Fruit fly (Drosophila melanogaster): ENCODE data around the gene Gug.

Gug gene

DNA sequence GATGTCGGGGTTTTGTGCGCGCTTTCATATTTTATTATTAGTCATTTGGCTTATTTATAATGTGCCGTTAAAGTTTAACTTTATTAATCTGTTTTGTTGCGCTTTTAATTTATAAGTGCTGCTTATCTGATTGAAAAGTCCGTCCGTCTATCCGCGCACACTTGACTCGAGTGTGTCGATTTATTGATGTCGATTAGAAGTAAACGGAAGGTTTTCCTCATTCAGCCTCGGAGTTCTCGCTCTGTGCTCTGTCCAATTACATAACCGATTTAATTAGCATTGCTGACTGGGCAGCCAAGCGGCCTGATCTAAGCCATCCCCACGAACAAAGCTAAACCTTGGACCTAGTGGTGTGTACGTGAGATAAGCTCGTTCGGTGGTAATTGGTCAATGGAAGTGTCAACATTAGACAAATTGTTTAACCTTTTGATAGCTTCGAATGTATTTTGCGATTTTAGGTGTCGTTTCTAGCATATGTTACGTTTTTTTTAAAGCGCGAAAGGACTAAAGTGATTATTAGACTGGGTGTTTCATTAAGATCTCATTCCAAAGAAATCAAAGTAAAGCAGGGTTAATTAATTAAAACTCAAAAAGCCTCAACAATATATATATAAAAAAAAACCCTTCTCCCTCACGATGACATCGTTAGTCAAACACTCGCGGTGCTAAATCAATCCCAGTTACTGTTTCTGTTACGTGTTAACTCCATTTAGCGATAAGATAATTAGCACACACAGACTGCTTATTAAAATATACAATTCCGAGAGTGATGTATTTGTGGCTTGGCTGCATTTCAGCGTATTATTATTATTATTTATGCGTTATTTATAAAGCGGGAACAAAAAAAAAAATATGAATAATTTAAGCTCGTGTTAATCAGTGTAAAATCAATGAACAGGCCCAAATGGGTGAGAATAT lies 4.0 kb downstream of the Gug start (continued):
- TF ChIP-seq CG9817 (tag; optimal IDR thresholded peaks at IDR 0.05) (peak; percentile 14), D (optimal IDR thresholded peaks at IDR 0.05) (no peak), D (GFP tag; optimal IDR thresholded peaks at IDR 0.05) (no peak), Hey (tag; optimal IDR thresholded peaks at IDR 0.05) (peak; percentile 42), mirr (GFP tag; optimal IDR thresholded peaks at IDR 0.05) (peak; percentile 71), BEAF-32 (GFP tag; optimal IDR thresholded peaks at IDR 0.05) (peak; percentile 48), grau (tag; optimal IDR thresholded peaks at IDR 0.05) (peak; percentile 22), CG8290 (GFP tag; optimal IDR thresholded peaks at IDR 0.05) (no peak), CG8290 (tag; optimal IDR thresholded peaks at IDR 0.05) (peak in 1 of 2 experiments; percentile 2), row (GFP tag; IDR thresholded peaks at IDR 0.05) (0 out of 3 replicates have a peak, but pooled peaks have one; percentile 11), Sin3A (optimal IDR thresholded peaks at IDR 0.05) (no peak)

DNA sequence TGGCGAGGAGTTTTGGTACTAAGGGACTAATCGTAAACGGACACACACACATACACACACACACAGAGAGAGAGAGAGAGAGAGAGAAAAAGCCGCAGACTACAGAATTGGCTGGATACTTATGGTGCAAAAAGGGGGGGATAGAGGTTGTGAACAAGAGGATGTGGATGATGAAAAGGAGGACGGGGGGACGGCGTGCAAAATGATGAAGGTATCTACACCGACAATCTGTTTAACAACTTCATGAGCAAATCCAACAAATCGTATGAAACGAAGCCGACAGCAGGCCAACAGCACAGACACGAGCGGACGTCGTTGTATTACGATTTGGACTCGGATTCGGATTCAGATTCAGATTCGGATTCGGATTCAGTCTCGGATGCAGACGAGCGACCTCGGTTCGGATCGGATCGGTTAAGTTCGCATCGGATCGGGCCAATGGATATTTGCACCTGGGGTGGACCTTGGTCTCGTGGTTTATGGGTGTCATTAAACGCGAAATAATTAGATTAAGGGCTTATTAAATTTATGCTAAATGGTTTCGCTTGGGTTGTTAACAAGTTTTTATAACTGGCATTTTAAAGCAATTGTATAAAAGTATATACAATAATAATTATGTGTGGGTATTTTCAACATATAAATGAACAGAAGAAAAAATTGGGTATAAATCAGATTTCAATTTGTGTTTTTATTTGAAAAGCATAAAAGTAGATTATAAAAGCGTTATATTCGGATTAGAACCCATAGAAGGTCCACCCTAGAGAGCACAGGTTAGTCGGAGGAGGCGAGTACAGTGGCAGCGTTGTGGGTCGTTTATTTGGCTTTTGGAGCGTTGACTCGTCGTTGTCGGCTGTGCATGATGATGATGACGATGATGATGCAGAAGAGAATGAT lies 5.5 kb downstream of the Gug start:
- TF ChIP-seq cato (GFP tag; optimal IDR thresholded peaks at IDR 0.05; ENCODE audit: borderline replicate concordance) (peak; percentile 27), CG10274 (GFP tag; optimal IDR thresholded peaks at IDR 0.05) (peak; percentile 80), Poxn (GFP tag; IDR thresholded peaks at IDR 0.05) (no peak), ATbp (GFP tag; optimal IDR thresholded peaks at IDR 0.05) (peak; percentile 86), CG3726 (GFP tag; IDR thresholded peaks at IDR 0.05) (peak; percentile 61; the same call in 1 of the 3 replicates), z (GFP tag; IDR thresholded peaks at IDR 0.05) (no peak), tll (GFP tag; optimal IDR thresholded peaks at IDR 0.05) (no peak), dati (GFP tag; IDR thresholded peaks at IDR 0.05) (peak; percentile 59; the same call in 1 of the 2 replicates), seq (GFP tag; IDR thresholded peaks at IDR 0.05) (peak; percentile 84), Sox100B (GFP tag; optimal IDR thresholded peaks at IDR 0.05) (peak; percentile 95), Lhr (GFP tag; optimal IDR thresholded peaks at IDR 0.05) (peak; percentile 11), CG14667 (GFP tag; IDR thresholded peaks at IDR 0.05) (peak; percentile 25; the same call in 1 of the 2 replicates), lab (GFP tag; optimal IDR thresholded peaks at IDR 0.05) (peak; percentile 96), CG7839 (tag; optimal IDR thresholded peaks at IDR 0.05) (peak; percentile 95), CG12236 (GFP tag; optimal IDR thresholded peaks at IDR 0.05) (no peak), ind (GFP tag; optimal IDR thresholded peaks at IDR 0.05) (peak; percentile 84), HmgZ (tag; optimal IDR thresholded peaks at IDR 0.05) (peak; percentile 70), lov (optimal IDR thresholded peaks at IDR 0.05) (no peak), lov (GFP tag; IDR thresholded peaks at IDR 0.05) (no peak), Fer2 (tag; optimal IDR thresholded peaks at IDR 0.05) (peak; percentile 77), CG12071 (GFP tag; optimal IDR thresholded peaks at IDR 0.05) (peak; percentile 78), Fer1 (GFP tag; optimal IDR thresholded peaks at IDR 0.05) (peak; percentile 97), PHDP (tag; optimal IDR thresholded peaks at IDR 0.05) (peak; percentile 92), CG18262 (tag; optimal IDR thresholded peaks at IDR 0.05) (peak; percentile 94), chn (GFP tag; optimal IDR thresholded peaks at IDR 0.05) (peak; percentile 27), CG2889 (GFP tag; IDR thresholded peaks at IDR 0.05) (no peak; the same call in 2 of the 3 replicates), Kr (GFP tag; optimal IDR thresholded peaks at IDR 0.05) (no peak), Ptx1 (GFP tag; IDR thresholded peaks at IDR 0.05) (peak; percentile 81), Chrac-16 (GFP tag; optimal IDR thresholded peaks at IDR 0.05) (peak; percentile 69), MBD-R2 (GFP tag; IDR thresholded peaks at IDR 0.05) (peak; percentile 47), CG17361 (GFP tag; IDR thresholded peaks at IDR 0.05) (peak; percentile 94), nom (GFP tag; optimal IDR thresholded peaks at IDR 0.05) (peak; percentile 97), GATAe (GFP tag; conservative IDR thresholded peaks at IDR 0.05) (peak; percentile 55; the same call in 1 of the 2 replicates), tgo (GFP tag; IDR thresholded peaks at IDR 0.05) (peak; percentile 84; the same call in 2 of the 3 replicates), CG13123 (GFP tag; optimal IDR thresholded peaks at IDR 0.05) (peak; percentile 48)

Data from whole organism, embryonic.